Fruit fly (Drosophila melanogaster) whole organism, pupa: Measurements from ENCODE around the gene hid.
A peak's percentile ranks its signal among the peaks of the same experiment; 100 is the strongest.

Experiments
- CG10348 ChIP-seq: fragments of 200-800 bp; sonication (Bioruptor generic); IDR thresholded peaks from 2 replicates; pipeline ENCODE4 v1.3.6; 2022; ENCODE audit warnings: missing biosample characterization, missing genetic modification characterization
- CG12605 ChIP-seq: fragments of 200-800 bp; sonication (Bioruptor generic); IDR thresholded peaks from 2 replicates; pipeline ENCODE4 v1.3.6; 2022; ENCODE audit warnings: missing biosample characterization, missing genetic modification characterization
- CG13204 ChIP-seq: fragments of 200-800 bp; sonication (Bioruptor generic); optimal IDR thresholded peaks from 2 replicates; lab custom pipeline; 2018; ENCODE audit warnings: missing biosample characterization, mild to moderate bottlenecking, missing genetic modification characterization, moderate library complexity
- CG14655 ChIP-seq: fragments of 200-800 bp; sonication (Bioruptor generic); optimal IDR thresholded peaks from 3 replicates; lab custom pipeline; 2017; ENCODE audit warnings: mild to moderate bottlenecking, missing biosample characterization, missing genetic modification reagents, missing genetic modification characterization
- CG15710 ChIP-seq: fragments of 200-800 bp; sonication (Bioruptor generic); optimal IDR thresholded peaks from 2 replicates; lab custom pipeline; 2018; ENCODE audit warnings: missing biosample characterization, mild to moderate bottlenecking, missing genetic modification characterization, moderate library complexity
- CG17806 ChIP-seq: fragments of 200-800 bp; sonication (Bioruptor generic); optimal IDR thresholded peaks from 2 replicates; lab custom pipeline; 2018; ENCODE audit warnings: missing biosample characterization, mild to moderate bottlenecking, missing genetic modification characterization, moderate library complexity
- CG32121 ChIP-seq: fragments of 200-800 bp; sonication (Bioruptor generic); IDR thresholded peaks from 2 replicates; pipeline ENCODE4 v1.3.6; 2022; ENCODE audit warnings: missing biosample characterization, missing genetic modification characterization
- CG34367 ChIP-seq: fragments of 200-800 bp; sonication (Bioruptor generic); optimal IDR thresholded peaks from 2 replicates; lab custom pipeline; 2018; ENCODE audit warnings: missing biosample characterization, mild to moderate bottlenecking, missing genetic modification characterization
- CG4496 ChIP-seq: fragments of 200-800 bp; sonication (Bioruptor generic); IDR thresholded peaks from 3 replicates; pipeline ENCODE4 v1.3.6; 2022; ENCODE audit warnings: missing biosample characterization, missing genetic modification characterization
- CG8159 ChIP-seq: fragments of 200-800 bp; sonication (Bioruptor generic); optimal IDR thresholded peaks from 3 replicates; lab custom pipeline; 2018; ENCODE audit warnings: missing biosample characterization, mild to moderate bottlenecking, missing genetic modification characterization, moderate library complexity
- CG8301 ChIP-seq: fragments of 200-800 bp; sonication (Bioruptor generic); optimal IDR thresholded peaks from 2 replicates; lab custom pipeline; 2018; ENCODE audit warnings: missing biosample characterization, mild to moderate bottlenecking, missing genetic modification characterization
- CG9948 ChIP-seq: fragments of 200-800 bp; sonication (Bioruptor generic); optimal IDR thresholded peaks from 2 replicates; lab custom pipeline; 2018; ENCODE audit warnings: missing biosample characterization, mild to moderate bottlenecking, missing genetic modification characterization, moderate library complexity
- D1 ChIP-seq: fragments of 200-800 bp; sonication (Bioruptor generic); optimal IDR thresholded peaks from 2 replicates; lab custom pipeline; 2018; ENCODE audit warnings: missing biosample characterization, mild to moderate bottlenecking, missing genetic modification characterization, moderate library complexity
- EcR ChIP-seq: fragments of 200-800 bp; sonication (Bioruptor generic); optimal IDR thresholded peaks from 3 replicates; lab custom pipeline; 2019; ENCODE audit warnings: missing biosample characterization, missing genetic modification characterization, mild to moderate bottlenecking, moderate library complexity, missing genetic modification reagents
- Ets98B ChIP-seq: fragments of 200-800 bp; sonication (Bioruptor generic); IDR thresholded peaks from 2 replicates; pipeline ENCODE4 v1.3.6; 2022; ENCODE audit warnings: missing biosample characterization, missing genetic modification characterization
- Pif1A ChIP-seq: fragments of 200-800 bp; sonication (Bioruptor generic); optimal IDR thresholded peaks from 3 replicates; lab custom pipeline; 2016; ENCODE audit warnings: missing biosample characterization, missing genetic modification characterization
- Pif1B ChIP-seq: fragments of 200-800 bp; sonication (Bioruptor generic); optimal IDR thresholded peaks from 3 replicates; lab custom pipeline; 2016; ENCODE audit warnings: missing biosample characterization, missing genetic modification characterization
- Snoo ChIP-seq: fragments of 200-800 bp; sonication (Bioruptor generic); optimal IDR thresholded peaks from 3 replicates; lab custom pipeline; 2017; ENCODE audit warnings: missing biosample characterization, mild to moderate bottlenecking, missing genetic modification characterization, inconsistent platforms
- fd96Ca ChIP-seq: fragments of 200-800 bp; sonication (Bioruptor generic); IDR thresholded peaks from 3 replicates; pipeline ENCODE4 v1.3.6; 2022; ENCODE audit warnings: missing biosample characterization, missing genetic modification characterization
- gl ChIP-seq: fragments of 200-800 bp; sonication (Bioruptor generic); optimal IDR thresholded peaks from 2 replicates; lab custom pipeline; 2018; ENCODE audit warnings: missing biosample characterization, mild to moderate bottlenecking, missing genetic modification characterization
- rn ChIP-seq: fragments of 200-800 bp; sonication (Bioruptor generic); IDR thresholded peaks from 2 replicates; pipeline ENCODE4 v1.3.6; 2022; ENCODE audit warnings: missing biosample characterization, missing genetic modification characterization

hid gene

DNA sequence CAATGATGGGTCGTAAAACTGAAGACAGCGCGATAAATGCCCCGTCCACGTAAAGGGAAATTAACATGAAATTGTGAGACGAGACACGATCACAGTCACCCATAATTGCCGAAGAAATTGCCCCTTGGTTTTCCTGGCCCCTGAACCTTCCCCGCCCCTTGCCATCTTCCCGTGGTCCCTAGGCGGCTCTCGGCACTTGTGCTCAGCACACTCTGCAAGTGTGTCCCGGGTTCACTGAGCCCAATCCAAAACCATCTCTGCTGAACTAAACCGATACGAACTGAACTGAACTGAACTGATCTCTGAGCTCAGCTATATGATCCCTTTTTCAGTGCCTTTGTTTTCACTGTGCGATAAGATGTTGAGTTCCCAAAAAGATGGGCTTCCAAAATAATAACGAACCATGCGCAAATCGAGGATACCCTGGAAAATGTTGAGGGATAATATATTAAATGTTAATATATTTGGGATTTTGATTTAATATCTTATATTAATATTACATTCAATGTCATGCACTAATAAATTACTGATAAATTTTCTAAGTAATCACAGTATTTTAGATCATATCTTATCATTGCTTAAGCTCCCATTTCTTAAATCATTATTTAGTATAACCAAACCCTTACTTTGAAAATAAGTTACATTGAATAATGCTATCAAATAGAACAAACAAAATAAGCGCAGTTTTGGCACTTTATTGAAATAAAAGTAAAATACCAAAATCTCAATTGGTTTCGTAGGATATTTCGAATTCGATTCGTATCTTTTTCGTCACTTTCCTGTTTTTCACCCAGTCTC is 39.4 kb upstream of the hid start:
- TF ChIP-seq EcR (GFP tag; lab: Kevin White, UChicago) (peak; percentile 53), Pif1B (GFP tag; lab: Kevin White, UChicago) (no peak), CG9948 (peak; percentile 23), CG12605 (GFP tag; lab: Robert Waterston, UW) (no peak), CG8159 (tag; lab: Kevin White, UChicago) (peak; percentile 32)

dm6 chr3L:18223437-18223836 is 38.0 kb upstream of the hid start:
- TF ChIP-seq CG4496 (GFP tag; lab: Robert Waterston, UW), result peak; percentile 89
- peak; percentile 67 for TF ChIP-seq CG34367 (tag; lab: Kevin White, UChicago)
- TF ChIP-seq CG15710 (tag; lab: Kevin White, UChicago), result peak; percentile 76
- TF ChIP-seq CG14655, result peak; percentile 89
- peak; percentile 79 for TF ChIP-seq CG8159 (tag; lab: Kevin White, UChicago)
- peak; percentile 89 for TF ChIP-seq CG8301
- peak; percentile 66 for TF ChIP-seq fd96Ca (GFP tag; lab: Robert Waterston, UW)
- peak; percentile 57 for TF ChIP-seq gl (tag; lab: Kevin White, UChicago)
- TF ChIP-seq CG17806 (tag; lab: Kevin White, UChicago), result peak; percentile 79
- peak; percentile 62 for TF ChIP-seq Pif1B (GFP tag; lab: Kevin White, UChicago)
- TF ChIP-seq CG12605 (GFP tag; lab: Robert Waterston, UW), result peak; percentile 85
- peak; percentile 91 for TF ChIP-seq CG32121 (GFP tag; lab: Robert Waterston, UW)
- peak; percentile 68 for TF ChIP-seq Pif1A
- peak; percentile 18 for TF ChIP-seq EcR (GFP tag; lab: Kevin White, UChicago)
- TF ChIP-seq D1 (tag; lab: Kevin White, UChicago), result no peak
- TF ChIP-seq Ets98B, result peak; percentile 85
- TF ChIP-seq Snoo (tag; lab: Kevin White, UChicago), result peak; percentile 62
- peak; percentile 81 for TF ChIP-seq CG9948
- TF ChIP-seq CG10348 (GFP tag; lab: Robert Waterston, UW), result peak; percentile 56
- TF ChIP-seq CG13204 (GFP tag; lab: Kevin White, UChicago), result peak; percentile 34
- TF ChIP-seq rn (GFP tag; lab: Robert Waterston, UW), result peak; percentile 81

- TF ChIP-seq Pif1B (GFP tag; lab: Kevin White, UChicago), result no peak
- TF ChIP-seq EcR (GFP tag; lab: Kevin White, UChicago), result no peak
- no peak for TF ChIP-seq CG10348 (GFP tag; lab: Robert Waterston, UW)
- no peak for TF ChIP-seq CG4496 (GFP tag; lab: Robert Waterston, UW)
- no peak for TF ChIP-seq Ets98B
- TF ChIP-seq CG17806 (tag; lab: Kevin White, UChicago), result no peak
- no peak for TF ChIP-seq CG8301
- no peak for TF ChIP-seq CG32121 (GFP tag; lab: Robert Waterston, UW)
- no peak for TF ChIP-seq CG34367 (tag; lab: Kevin White, UChicago)
- no peak for TF ChIP-seq CG13204 (GFP tag; lab: Kevin White, UChicago)
- TF ChIP-seq CG8159 (tag; lab: Kevin White, UChicago), result no peak
Measured at dm6 chr3L:18222284-18222683, 36.8 kb upstream of the hid start.

DNA sequence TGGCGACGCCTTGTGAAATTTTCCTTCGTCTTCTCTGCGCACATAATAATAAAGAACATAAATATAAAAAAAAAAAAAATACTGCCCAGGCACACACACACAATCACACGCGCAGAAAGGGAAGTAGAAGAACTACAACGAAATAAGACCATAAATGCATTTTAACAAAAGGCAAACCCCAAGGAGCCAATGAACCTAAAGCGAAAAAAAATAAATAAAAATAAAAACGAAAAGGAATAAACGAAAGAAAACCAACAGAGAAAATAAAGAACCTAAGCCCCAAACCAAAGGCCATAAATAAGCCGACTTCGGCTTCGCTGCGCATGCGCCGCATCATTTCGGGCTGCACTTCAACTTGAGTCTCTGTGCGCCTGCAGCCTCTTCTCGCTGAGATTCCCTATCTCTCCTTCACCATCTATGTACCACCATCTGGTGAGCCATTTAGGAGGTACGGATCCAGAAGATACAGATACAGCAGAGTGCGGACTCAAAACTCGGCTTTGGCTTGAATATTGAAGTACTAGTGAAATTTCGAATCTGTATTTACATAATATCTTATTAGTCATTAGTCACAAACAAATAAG is 35.9 kb upstream of the hid start:
- TF ChIP-seq CG15710 (tag; lab: Kevin White, UChicago), result peak; percentile 53
- peak; percentile 65 for TF ChIP-seq gl (tag; lab: Kevin White, UChicago)
- TF ChIP-seq CG34367 (tag; lab: Kevin White, UChicago), result peak; percentile 47
- TF ChIP-seq Ets98B, result no peak
- peak; percentile 7 for TF ChIP-seq CG9948
- peak; percentile 47 for TF ChIP-seq Snoo (tag; lab: Kevin White, UChicago)
- TF ChIP-seq D1 (tag; lab: Kevin White, UChicago), result no peak
- TF ChIP-seq CG17806 (tag; lab: Kevin White, UChicago), result peak; percentile 43
- peak; percentile 51 for TF ChIP-seq CG8159 (tag; lab: Kevin White, UChicago)
- TF ChIP-seq EcR (GFP tag; lab: Kevin White, UChicago), result peak; percentile 90
- no peak for TF ChIP-seq Pif1B (GFP tag; lab: Kevin White, UChicago)
- peak; percentile 27; the same call in 1 of the 2 replicates for TF ChIP-seq CG12605 (GFP tag; lab: Robert Waterston, UW)
- TF ChIP-seq Pif1A, result peak; percentile 52
- no peak for TF ChIP-seq CG4496 (GFP tag; lab: Robert Waterston, UW)
- TF ChIP-seq fd96Ca (GFP tag; lab: Robert Waterston, UW), result no peak
- no peak for TF ChIP-seq CG8301
- no peak for TF ChIP-seq CG32121 (GFP tag; lab: Robert Waterston, UW)
- TF ChIP-seq CG14655, result peak; percentile 34
- no peak for TF ChIP-seq CG10348 (GFP tag; lab: Robert Waterston, UW)
- TF ChIP-seq rn (GFP tag; lab: Robert Waterston, UW), result no peak
- peak; percentile 78 for TF ChIP-seq CG13204 (GFP tag; lab: Kevin White, UChicago)

DNA sequence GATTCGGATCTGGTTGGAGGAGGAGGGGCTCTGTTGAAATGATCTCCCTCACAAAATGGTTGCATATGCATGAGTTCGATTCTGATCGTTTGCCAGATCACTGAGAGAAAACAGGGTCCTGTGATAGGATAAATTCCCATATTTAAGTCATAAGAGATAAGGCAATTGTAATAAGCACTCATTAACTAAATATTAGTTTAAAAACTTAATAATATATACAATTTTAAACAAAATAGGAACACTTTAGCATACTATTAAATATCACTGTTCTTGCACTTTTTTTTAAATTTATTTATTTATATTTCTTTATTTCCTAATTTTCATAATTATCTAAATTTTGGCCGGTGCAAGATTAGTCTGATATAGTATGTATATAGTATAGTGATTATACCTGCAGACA is 33.9 kb upstream of the hid start:
- TF ChIP-seq fd96Ca (GFP tag; lab: Robert Waterston, UW) (no peak), CG34367 (tag; lab: Kevin White, UChicago) (peak; percentile 3), CG32121 (GFP tag; lab: Robert Waterston, UW) (no peak), EcR (GFP tag; lab: Kevin White, UChicago) (no peak), CG4496 (GFP tag; lab: Robert Waterston, UW) (no peak), CG8159 (tag; lab: Kevin White, UChicago) (peak; percentile 81), CG8301 (no peak), CG12605 (GFP tag; lab: Robert Waterston, UW) (no peak), CG15710 (tag; lab: Kevin White, UChicago) (peak; percentile 63), CG17806 (tag; lab: Kevin White, UChicago) (peak; percentile 56), CG9948 (peak; percentile 64), Pif1B (GFP tag; lab: Kevin White, UChicago) (no peak), Snoo (tag; lab: Kevin White, UChicago) (no peak), CG10348 (GFP tag; lab: Robert Waterston, UW) (no peak)
